Fruit fly (Drosophila melanogaster) whole organism, pupa: ENCODE measurements around the gene BuGZ.
A peak's percentile ranks its signal among the peaks of the same experiment; 100 is the strongest.

Source experiments
- CG10348 ChIP-seq: fragments of 200-800 bp; sonication (Bioruptor generic); IDR thresholded peaks from 2 replicates; pipeline ENCODE4 v1.3.6; 2022; ENCODE audit warnings: missing biosample characterization, missing genetic modification characterization
- CG12605 ChIP-seq: fragments of 200-800 bp; sonication (Bioruptor generic); IDR thresholded peaks from 2 replicates; pipeline ENCODE4 v1.3.6; 2022; ENCODE audit warnings: missing biosample characterization, missing genetic modification characterization
- CG13204 ChIP-seq: fragments of 200-800 bp; sonication (Bioruptor generic); optimal IDR thresholded peaks from 2 replicates; lab custom pipeline; 2018; ENCODE audit warnings: missing biosample characterization, mild to moderate bottlenecking, missing genetic modification characterization, moderate library complexity
- CG14655 ChIP-seq: fragments of 200-800 bp; sonication (Bioruptor generic); optimal IDR thresholded peaks from 3 replicates; lab custom pipeline; 2017; ENCODE audit warnings: mild to moderate bottlenecking, missing biosample characterization, missing genetic modification reagents, missing genetic modification characterization
- CG15710 ChIP-seq: fragments of 200-800 bp; sonication (Bioruptor generic); optimal IDR thresholded peaks from 2 replicates; lab custom pipeline; 2018; ENCODE audit warnings: missing biosample characterization, mild to moderate bottlenecking, missing genetic modification characterization, moderate library complexity
- CG17806 ChIP-seq: fragments of 200-800 bp; sonication (Bioruptor generic); optimal IDR thresholded peaks from 2 replicates; lab custom pipeline; 2018; ENCODE audit warnings: missing biosample characterization, mild to moderate bottlenecking, missing genetic modification characterization, moderate library complexity
- CG32121 ChIP-seq: fragments of 200-800 bp; sonication (Bioruptor generic); IDR thresholded peaks from 2 replicates; pipeline ENCODE4 v1.3.6; 2022; ENCODE audit warnings: missing biosample characterization, missing genetic modification characterization
- CG34367 ChIP-seq: fragments of 200-800 bp; sonication (Bioruptor generic); optimal IDR thresholded peaks from 2 replicates; lab custom pipeline; 2018; ENCODE audit warnings: missing biosample characterization, mild to moderate bottlenecking, missing genetic modification characterization
- CG4496 ChIP-seq: fragments of 200-800 bp; sonication (Bioruptor generic); IDR thresholded peaks from 3 replicates; pipeline ENCODE4 v1.3.6; 2022; ENCODE audit warnings: missing biosample characterization, missing genetic modification characterization
- CG8159 ChIP-seq: fragments of 200-800 bp; sonication (Bioruptor generic); optimal IDR thresholded peaks from 3 replicates; lab custom pipeline; 2018; ENCODE audit warnings: missing biosample characterization, mild to moderate bottlenecking, missing genetic modification characterization, moderate library complexity
- CG8301 ChIP-seq: fragments of 200-800 bp; sonication (Bioruptor generic); optimal IDR thresholded peaks from 2 replicates; lab custom pipeline; 2018; ENCODE audit warnings: missing biosample characterization, mild to moderate bottlenecking, missing genetic modification characterization
- CG9948 ChIP-seq: fragments of 200-800 bp; sonication (Bioruptor generic); optimal IDR thresholded peaks from 2 replicates; lab custom pipeline; 2018; ENCODE audit warnings: missing biosample characterization, mild to moderate bottlenecking, missing genetic modification characterization, moderate library complexity
- D1 ChIP-seq: fragments of 200-800 bp; sonication (Bioruptor generic); optimal IDR thresholded peaks from 2 replicates; lab custom pipeline; 2018; ENCODE audit warnings: missing biosample characterization, mild to moderate bottlenecking, missing genetic modification characterization, moderate library complexity
- EcR ChIP-seq: fragments of 200-800 bp; sonication (Bioruptor generic); optimal IDR thresholded peaks from 3 replicates; lab custom pipeline; 2019; ENCODE audit warnings: missing biosample characterization, missing genetic modification characterization, mild to moderate bottlenecking, moderate library complexity, missing genetic modification reagents
- Ets98B ChIP-seq: fragments of 200-800 bp; sonication (Bioruptor generic); IDR thresholded peaks from 2 replicates; pipeline ENCODE4 v1.3.6; 2022; ENCODE audit warnings: missing biosample characterization, missing genetic modification characterization
- Pif1A ChIP-seq: fragments of 200-800 bp; sonication (Bioruptor generic); optimal IDR thresholded peaks from 3 replicates; lab custom pipeline; 2016; ENCODE audit warnings: missing biosample characterization, missing genetic modification characterization
- Pif1B ChIP-seq: fragments of 200-800 bp; sonication (Bioruptor generic); optimal IDR thresholded peaks from 3 replicates; lab custom pipeline; 2016; ENCODE audit warnings: missing biosample characterization, missing genetic modification characterization
- Snoo ChIP-seq: fragments of 200-800 bp; sonication (Bioruptor generic); optimal IDR thresholded peaks from 3 replicates; lab custom pipeline; 2017; ENCODE audit warnings: missing biosample characterization, mild to moderate bottlenecking, missing genetic modification characterization, inconsistent platforms
- fd96Ca ChIP-seq: fragments of 200-800 bp; sonication (Bioruptor generic); IDR thresholded peaks from 3 replicates; pipeline ENCODE4 v1.3.6; 2022; ENCODE audit warnings: missing biosample characterization, missing genetic modification characterization
- gl ChIP-seq: fragments of 200-800 bp; sonication (Bioruptor generic); optimal IDR thresholded peaks from 2 replicates; lab custom pipeline; 2018; ENCODE audit warnings: missing biosample characterization, mild to moderate bottlenecking, missing genetic modification characterization
- rn ChIP-seq: fragments of 200-800 bp; sonication (Bioruptor generic); IDR thresholded peaks from 2 replicates; pipeline ENCODE4 v1.3.6; 2022; ENCODE audit warnings: missing biosample characterization, missing genetic modification characterization

The BuGZ gene

dm6 chr2L:16766070-16766752, 23.0 kb downstream of the BuGZ start, which contains the start of gene Mhc:
Gene Mhc, plus strand, starts transcription at chr2L:16766566.
- no peak for TF ChIP-seq Pif1A (GFP tag; lab: Kevin White, UChicago)
- no peak for TF ChIP-seq CG14655 (GFP tag; lab: Kevin White, UChicago)
- TF ChIP-seq CG4496 (GFP tag; lab: Robert Waterston, UW) = 0 out of 3 replicates have a peak, but pooled peaks have one; percentile 36
- TF ChIP-seq gl (tag; lab: Kevin White, UChicago) = no peak
- TF ChIP-seq Snoo = no peak
- TF ChIP-seq CG8159 (tag; lab: Kevin White, UChicago) = no peak

dm6 chr2L:16787548-16787947, 44.3 kb downstream of the BuGZ start:
- TF ChIP-seq CG15710 = no peak
- TF ChIP-seq CG34367 (tag; lab: Kevin White, UChicago) = no peak
- TF ChIP-seq D1 (tag; lab: Kevin White, UChicago) = no peak
- no peak for TF ChIP-seq CG12605
- no peak for TF ChIP-seq fd96Ca (GFP tag; lab: Robert Waterston, UW)
- TF ChIP-seq CG4496 (GFP tag; lab: Robert Waterston, UW) = no peak
- TF ChIP-seq Ets98B = no peak
- no peak for TF ChIP-seq gl (tag; lab: Kevin White, UChicago)
- no peak for TF ChIP-seq Pif1B (GFP tag; lab: Kevin White, UChicago)
- no peak for TF ChIP-seq CG8159 (tag; lab: Kevin White, UChicago)
- TF ChIP-seq CG13204 (GFP tag; lab: Kevin White, UChicago) = no peak
- TF ChIP-seq CG17806 = no peak
- no peak for TF ChIP-seq rn (GFP tag; lab: Robert Waterston, UW)

- TF ChIP-seq CG4496 (GFP tag; lab: Robert Waterston, UW) = no peak
- TF ChIP-seq Pif1A (GFP tag; lab: Kevin White, UChicago) = no peak
- no peak for TF ChIP-seq Snoo
- no peak for TF ChIP-seq gl (tag; lab: Kevin White, UChicago)
- TF ChIP-seq Ets98B = no peak
- TF ChIP-seq D1 (tag; lab: Kevin White, UChicago) = no peak
- no peak for TF ChIP-seq CG8159 (tag; lab: Kevin White, UChicago)
Observed at dm6 chr2L:16788885-16789284, 45.7 kb downstream of the BuGZ start.

dm6 chr2L:16789880-16790279, 46.7 kb downstream of the BuGZ start:
- TF ChIP-seq Ets98B (no peak), D1 (tag; lab: Kevin White, UChicago) (no peak), fd96Ca (GFP tag; lab: Robert Waterston, UW) (no peak), CG4496 (GFP tag; lab: Robert Waterston, UW) (no peak), Pif1B (GFP tag; lab: Kevin White, UChicago) (no peak), EcR (GFP tag; lab: Kevin White, UChicago) (no peak)

- TF ChIP-seq gl (tag; lab: Kevin White, UChicago) (no peak), rn (GFP tag; lab: Robert Waterston, UW) (no peak), CG4496 (GFP tag; lab: Robert Waterston, UW) (no peak), EcR (GFP tag; lab: Kevin White, UChicago) (no peak), CG10348 (GFP tag; lab: Robert Waterston, UW) (no peak), Pif1A (GFP tag; lab: Kevin White, UChicago) (no peak), CG14655 (GFP tag; lab: Kevin White, UChicago) (no peak), CG13204 (GFP tag; lab: Kevin White, UChicago) (no peak), CG8301 (tag; lab: Kevin White, UChicago) (no peak), Ets98B (no peak), CG8159 (tag; lab: Kevin White, UChicago) (no peak), D1 (tag; lab: Kevin White, UChicago) (no peak), CG34367 (tag; lab: Kevin White, UChicago) (no peak), CG9948 (no peak), CG17806 (no peak), CG12605 (no peak), CG15710 (no peak), CG32121 (GFP tag; lab: Robert Waterston, UW) (no peak), fd96Ca (GFP tag; lab: Robert Waterston, UW) (no peak), Pif1B (GFP tag; lab: Kevin White, UChicago) (no peak)
Observed at dm6 chr2L:16790671-16791270, 47.6 kb downstream of the BuGZ start, which contains the start of gene Cyt-b5-r. Gene Cyt-b5-r, minus strand, starts transcription at chr2L:16790721.

- TF ChIP-seq CG4496 (GFP tag; lab: Robert Waterston, UW) (peak; percentile 63; the same call in 2 of the 3 replicates), CG17806 (no peak)
Observed at dm6 chr2L:16791345-16791744, 48.1 kb downstream of the BuGZ start, which contains the start of gene CG17928. Gene CG17928, plus strand, starts transcription at chr2L:16791568.
